Worm (Caenorhabditis elegans) whole organism, L1 larva: ENCODE results near the gene ins-8.

Source experiments
- C16A3.4 ChIP-seq: fragments of 150-350 bp; optimal IDR thresholded peaks from 2 replicates; lab custom pipeline; 2014; ENCODE audit warnings: missing biosample characterization, missing genetic modification characterization
- C34B4.2 ChIP-seq: sonication (generic microtip); optimal IDR thresholded peaks from 2 replicates; lab custom pipeline; 2017; ENCODE audit warnings: mild to moderate bottlenecking, missing genetic modification characterization, missing compliant biosample characterization
- F16B12.6 ChIP-seq: fragments of 150-350 bp; optimal IDR thresholded peaks from 2 replicates; lab custom pipeline; 2014; ENCODE audit warnings: missing biosample characterization, missing genetic modification characterization
- aly-2 ChIP-seq: fragments of 150-350 bp; optimal IDR thresholded peaks from 2 replicates; lab custom pipeline; 2014; ENCODE audit warnings: missing biosample characterization, missing genetic modification characterization
- ama-1 ChIP-seq: fragments of 150-350 bp; optimal IDR thresholded peaks from 2 replicates; lab custom pipeline; 2014
- ceh-63 ChIP-seq: fragments of 200-800 bp; sonication (Bioruptor generic); optimal IDR thresholded peaks from 2 replicates; lab custom pipeline; 2018; ENCODE audit warnings: mild to moderate bottlenecking, missing genetic modification characterization, missing compliant biosample characterization
- ceh-8 ChIP-seq: fragments of 200-800 bp; sonication (Bioruptor generic); optimal IDR thresholded peaks from 2 replicates; lab custom pipeline; 2018; ENCODE audit warnings: mild to moderate bottlenecking, missing genetic modification characterization, moderate library complexity, missing compliant biosample characterization
- ceh-82 ChIP-seq, 3 experiments: fragments of 150-350 bp in 1 of 3; sonication (generic microtip) in 2 of 3; optimal IDR thresholded peaks; 2 replicates each; lab custom pipeline; 2014 to 2017; ENCODE audit warnings: missing biosample characterization in 3 of 3, missing genetic modification characterization in 3 of 3
- ceh-88 ChIP-seq: fragments of 200-800 bp; sonication (Bioruptor generic); IDR thresholded peaks from 2 replicates; pipeline ENCODE4 v1.3.6; 2022; ENCODE audit warnings: missing genetic modification characterization, missing compliant biosample characterization
- ces-1 ChIP-seq: fragments of 150-350 bp; optimal IDR thresholded peaks from 2 replicates; lab custom pipeline; 2014; ENCODE audit warnings: missing biosample characterization, missing genetic modification reagents, missing genetic modification characterization
- dpl-1 ChIP-seq, 3 experiments: fragments of 150-350 bp in 2 of 3; sonication (generic microtip) in 1 of 3; optimal IDR thresholded peaks; 2 replicates each; lab custom pipeline; 2014 to 2017; ENCODE audit warnings: missing biosample characterization in 3 of 3, missing genetic modification characterization in 3 of 3, missing genetic modification reagents in 3 of 3
- dsc-1 ChIP-seq: sonication (generic microtip); optimal IDR thresholded peaks from 2 replicates; lab custom pipeline; 2016; ENCODE audit warnings: mild to moderate bottlenecking, missing genetic modification characterization, missing compliant biosample characterization
- efl-1 ChIP-seq, 4 experiments: fragments of 150-350 bp; optimal IDR thresholded peaks in 3 of 4; peaks in 1 of 4; 1 replicate in 1 of 4; 2 replicates in 3 of 4; lab custom pipeline; 2014; ENCODE audit warnings: missing biosample characterization in 2 of 4, missing genetic modification characterization in 2 of 4, missing genetic modification reagents in 2 of 4
- egl-13 ChIP-seq: sonication (generic microtip); optimal IDR thresholded peaks from 2 replicates; lab custom pipeline; 2016; ENCODE audit warnings: missing genotype, missing genetic modification reagents, missing genetic modification characterization, missing compliant biosample characterization
- elt-3 ChIP-seq, 6 experiments: fragments of 150-350 bp in 1 of 6; sonication (generic microtip); optimal IDR thresholded peaks; 2 replicates each; lab custom pipeline; 2017 to 2018; ENCODE audit warnings: missing biosample characterization in 6 of 6, missing genetic modification characterization in 6 of 6, inconsistent platforms in 1 of 6
- fkh-10 ChIP-seq: sonication (generic microtip); optimal IDR thresholded peaks from 2 replicates; lab custom pipeline; 2017; ENCODE audit warnings: missing biosample characterization, missing genetic modification reagents, missing genetic modification characterization
- grh-1 ChIP-seq: fragments of 200-800 bp; sonication (Bioruptor generic); IDR thresholded peaks from 2 replicates; pipeline ENCODE4 v1.3.6; 2022; ENCODE audit warnings: missing genetic modification reagents, missing genetic modification characterization, missing compliant biosample characterization
- hlh-17 ChIP-seq: fragments of 200-800 bp; sonication (Bioruptor generic); optimal IDR thresholded peaks from 2 replicates; lab custom pipeline; 2018; ENCODE audit warnings: missing genetic modification characterization, mild to moderate bottlenecking, missing compliant biosample characterization, moderate library complexity, borderline replicate concordance
- isw-1 ChIP-seq: fragments of 200-800 bp; sonication (Bioruptor generic); IDR thresholded peaks from 2 replicates; pipeline ENCODE4 v1.3.6; 2022; ENCODE audit warnings: missing genetic modification characterization, missing compliant biosample characterization
- jun-1 ChIP-seq: fragments of 150-350 bp; optimal IDR thresholded peaks from 2 replicates; lab custom pipeline; 2014; ENCODE audit warnings: missing biosample characterization, missing genetic modification reagents, missing genetic modification characterization
- lin-13 ChIP-seq: fragments of 150-350 bp; optimal IDR thresholded peaks from 2 replicates; lab custom pipeline; 2014; ENCODE audit warnings: missing biosample characterization, missing genetic modification reagents, missing genetic modification characterization
- lin-35 ChIP-seq, 2 experiments: fragments of 150-350 bp; optimal IDR thresholded peaks; 2 replicates each; lab custom pipeline; 2014; ENCODE audit warnings: missing biosample characterization in 2 of 2, missing genetic modification characterization in 2 of 2, missing genetic modification reagents in 2 of 2
- lsy-2 ChIP-seq, 2 experiments: fragments of 150-350 bp; optimal IDR thresholded peaks; 2 replicates each; lab custom pipeline; 2014; ENCODE audit warnings: missing biosample characterization in 2 of 2, missing genetic modification characterization in 2 of 2
- mab-9 ChIP-seq: fragments of 200-800 bp; sonication (Bioruptor generic); IDR thresholded peaks from 2 replicates; pipeline ENCODE4 v1.3.6; 2022; ENCODE audit warnings: missing genetic modification reagents, missing genetic modification characterization, missing compliant biosample characterization
- mef-2 ChIP-seq: fragments of 150-350 bp; optimal IDR thresholded peaks from 2 replicates; lab custom pipeline; 2014; ENCODE audit warnings: missing biosample characterization, missing genetic modification characterization
- mep-1 ChIP-seq: fragments of 150-350 bp; optimal IDR thresholded peaks from 2 replicates; lab custom pipeline; 2014; ENCODE audit warnings: missing biosample characterization, missing genetic modification characterization
- nhr-12 ChIP-seq: sonication (generic microtip); optimal IDR thresholded peaks from 2 replicates; lab custom pipeline; 2017; ENCODE audit warnings: missing biosample characterization, missing genetic modification characterization
- nhr-19 ChIP-seq: fragments of 200-800 bp; sonication (Bioruptor generic); conservative IDR thresholded peaks from 2 replicates; pipeline ENCODE4 v1.3.6; 2022; ENCODE audit warnings: missing genetic modification characterization, missing compliant biosample characterization
- nhr-20 ChIP-seq: sonication (generic microtip); optimal IDR thresholded peaks from 2 replicates; lab custom pipeline; 2016; ENCODE audit warnings: mild to moderate bottlenecking, missing genetic modification characterization, missing compliant biosample characterization
- nhr-237 ChIP-seq: fragments of 150-350 bp; optimal IDR thresholded peaks from 2 replicates; lab custom pipeline; 2014; ENCODE audit warnings: missing biosample characterization, missing genetic modification characterization
- nhr-71 ChIP-seq: sonication (generic microtip); optimal IDR thresholded peaks from 2 replicates; lab custom pipeline; 2016; ENCODE audit warnings: mild to moderate bottlenecking, missing genetic modification characterization, moderate library complexity, missing compliant biosample characterization
- nhr-76 ChIP-seq: sonication (generic microtip); optimal IDR thresholded peaks from 2 replicates; lab custom pipeline; 2017; ENCODE audit warnings: missing biosample characterization, missing genetic modification characterization
- nhr-77 ChIP-seq: fragments of 150-350 bp; optimal IDR thresholded peaks from 2 replicates; lab custom pipeline; 2014; ENCODE audit warnings: missing biosample characterization, missing genetic modification characterization
- nhr-85 ChIP-seq: sonication (generic microtip); peaks from one replicate; lab custom pipeline; 2016; ENCODE audit warnings: missing genetic modification characterization, inconsistent platforms, missing compliant biosample characterization
- nhr-90 ChIP-seq: sonication (generic microtip); optimal IDR thresholded peaks from 2 replicates; lab custom pipeline; 2016; ENCODE audit warnings: mild to moderate bottlenecking, missing genetic modification characterization, missing compliant biosample characterization; ENCODE audit not compliant: poor library complexity
- pag-3 ChIP-seq: sonication (generic microtip); optimal IDR thresholded peaks from 2 replicates; lab custom pipeline; 2017; ENCODE audit warnings: missing genetic modification characterization, mild to moderate bottlenecking, missing compliant biosample characterization, antibody characterized with exemption, borderline replicate concordance; ENCODE audit not compliant: insufficient read depth
- pax-3 ChIP-seq: fragments of 200-800 bp; sonication (Bioruptor generic); optimal IDR thresholded peaks from 2 replicates; lab custom pipeline; 2018; ENCODE audit warnings: mild to moderate bottlenecking, missing genetic modification characterization, moderate library complexity, missing compliant biosample characterization
- skn-1 ChIP-seq: fragments of 150-350 bp; optimal IDR thresholded peaks from 2 replicates; lab custom pipeline; 2014; ENCODE audit warnings: missing biosample characterization, missing genetic modification characterization
- snpc-4 ChIP-seq: fragments of 150-350 bp; optimal IDR thresholded peaks from 2 replicates; lab custom pipeline; 2014; ENCODE audit warnings: missing biosample characterization, missing genetic modification characterization
- snu-23 ChIP-seq: sonication (generic microtip); optimal IDR thresholded peaks from 2 replicates; lab custom pipeline; 2016; ENCODE audit warnings: missing genetic modification characterization, missing compliant biosample characterization
- sox-4 ChIP-seq: sonication (generic microtip); optimal IDR thresholded peaks from 2 replicates; lab custom pipeline; 2016; ENCODE audit warnings: missing genetic modification characterization, missing compliant biosample characterization
- sup-37 ChIP-seq: fragments of 200-800 bp; sonication (Bioruptor generic); optimal IDR thresholded peaks from 2 replicates; lab custom pipeline; 2018; ENCODE audit warnings: mild to moderate bottlenecking, missing genetic modification characterization, missing compliant biosample characterization
- swsn-7 ChIP-seq: sonication (generic microtip); optimal IDR thresholded peaks from 2 replicates; lab custom pipeline; 2016; ENCODE audit warnings: missing genetic modification characterization, missing compliant biosample characterization
- unc-86 ChIP-seq: sonication (generic microtip); optimal IDR thresholded peaks from 2 replicates; lab custom pipeline; 2016; ENCODE audit warnings: missing genetic modification characterization, missing compliant biosample characterization
- unc-98 ChIP-seq: fragments of 200-800 bp; sonication (Bioruptor generic); IDR thresholded peaks from 2 replicates; pipeline ENCODE4 v1.3.6; 2022; ENCODE audit warnings: missing genetic modification characterization, missing compliant biosample characterization
- zip-4 ChIP-seq: fragments of 200-800 bp; sonication (Bioruptor generic); optimal IDR thresholded peaks from 2 replicates; lab custom pipeline; 2018; ENCODE audit warnings: mild to moderate bottlenecking, missing genetic modification characterization, moderate library complexity, missing compliant biosample characterization
- ztf-4 ChIP-seq: fragments of 150-350 bp; optimal IDR thresholded peaks from 2 replicates; lab custom pipeline; 2014; ENCODE audit warnings: missing biosample characterization, missing genetic modification characterization

ins-8 gene

ce11 chrIV:9709887-9710286, 29.1 kb upstream of the ins-8 start, which contains the start of gene nhr-38:
TSS of gene nhr-38 (plus strand) at chrIV:9710187.
- TF ChIP-seq dsc-1 (tag; lab: Kevin White, UChicago) (peak; percentile 0), skn-1 (tag; lab: Kevin White, UChicago) (no peak)

ce11 chrIV:9709205-9709604, 28.5 kb upstream of the ins-8 start, which contains the start of gene ant-1.3:
TSS of gene ant-1.3 (minus strand) at chrIV:9709305.
- TF ChIP-seq skn-1 (tag; lab: Kevin White, UChicago): no peak
- no peak for TF ChIP-seq nhr-12 (tag; lab: Kevin White, UChicago)
- no peak for TF ChIP-seq ceh-88

ce11 chrIV:9706704-9707197, 26.0 kb upstream of the ins-8 start, which contains the start of the genes dcaf-1 and dph-3:
TSS of gene dcaf-1 (minus strand) at chrIV:9706723.
TSS of gene dph-3 (plus strand) at chrIV:9707147.
- peak; percentile 32 for TF ChIP-seq nhr-20 (tag; lab: Kevin White, UChicago)
- peak; percentile 42 to 55 for TF ChIP-seq efl-1 (optimal IDR thresholded peaks at IDR 0.05; lab: Kevin White, UChicago)
- peak; percentile 55 to 89 for TF ChIP-seq efl-1 (GFP tag; optimal IDR thresholded peaks at IDR 0.05 in 1 of 2; lab: Kevin White, UChicago)
- no peak for TF ChIP-seq nhr-76
- TF ChIP-seq nhr-237: no peak
- TF ChIP-seq jun-1 (tag; lab: Kevin White, UChicago): no peak
- peak; percentile 57 for TF ChIP-seq snu-23
- TF ChIP-seq lin-35 (GFP tag; optimal IDR thresholded peaks at IDR 0.05; lab: Kevin White, UChicago): peak; percentile 50 to 65
- no peak for TF ChIP-seq sox-4 (tag; lab: Kevin White, UChicago)
- TF ChIP-seq swsn-7 (tag; lab: Kevin White, UChicago): peak; percentile 35
- TF ChIP-seq lin-13: no peak
- TF ChIP-seq ceh-63: no peak
- peak in 1 of 6 experiments; percentile 9 for TF ChIP-seq elt-3 (tag; optimal IDR thresholded peaks at IDR 0.05; lab: Kevin White, UChicago)
- no peak for TF ChIP-seq unc-98 (GFP tag; lab: Robert Waterston, UW)
- no peak for TF ChIP-seq ces-1 (GFP tag; lab: Kevin White, UChicago)
- TF ChIP-seq nhr-19 (GFP tag; lab: Robert Waterston, UW): no peak
- TF ChIP-seq nhr-90 (tag; lab: Kevin White, UChicago): peak; percentile 4
- no peak for TF ChIP-seq pax-3 (tag; lab: Kevin White, UChicago)
- no peak for TF ChIP-seq pag-3 (tag; lab: Kevin White, UChicago)
- TF ChIP-seq egl-13 (tag; lab: Kevin White, UChicago): no peak
- peak; percentile 34 to 68 (median 51) for TF ChIP-seq dpl-1 (GFP tag; optimal IDR thresholded peaks at IDR 0.05; lab: Kevin White, UChicago)
- TF ChIP-seq nhr-77: no peak
- TF ChIP-seq sup-37 (GFP tag; lab: Kevin White, UChicago): no peak
- no peak for TF ChIP-seq grh-1 (GFP tag; lab: Robert Waterston, UW)
- TF ChIP-seq skn-1 (tag; lab: Kevin White, UChicago): peak; percentile 45
- no peak for TF ChIP-seq ceh-8 (GFP tag; lab: Kevin White, UChicago)
- TF ChIP-seq mep-1 (tag; lab: Kevin White, UChicago): peak; percentile 73
- TF ChIP-seq mef-2 (tag; lab: Kevin White, UChicago): no peak
- TF ChIP-seq zip-4 (GFP tag; lab: Kevin White, UChicago): no peak
- TF ChIP-seq F16B12.6: peak; percentile 90
- peak; percentile 59 for TF ChIP-seq nhr-71
- no peak for TF ChIP-seq dsc-1 (tag; lab: Kevin White, UChicago)
- no peak for TF ChIP-seq mab-9 (GFP tag; lab: Robert Waterston, UW)
- TF ChIP-seq C34B4.2 (tag; lab: Kevin White, UChicago): no peak
- no peak for TF ChIP-seq snpc-4 (tag; lab: Kevin White, UChicago)
- TF ChIP-seq ama-1 (lab: Kevin White, UChicago): no peak
- peak; percentile 43 for TF ChIP-seq C16A3.4 (tag; lab: Kevin White, UChicago)
- no peak for TF ChIP-seq aly-2 (tag; lab: Kevin White, UChicago)
- TF ChIP-seq ceh-88: no peak
- TF ChIP-seq hlh-17 (GFP tag; lab: Kevin White, UChicago): no peak
- TF ChIP-seq lsy-2 (tag; optimal IDR thresholded peaks at IDR 0.05; lab: Kevin White, UChicago): peak; percentile 96 to 99
- no peak for TF ChIP-seq unc-86 (tag; lab: Kevin White, UChicago)
- TF ChIP-seq nhr-85 (tag; lab: Kevin White, UChicago): no peak
- TF ChIP-seq ztf-4 (tag; lab: Kevin White, UChicago): no peak
- TF ChIP-seq ceh-82 (tag; optimal IDR thresholded peaks at IDR 0.05; lab: Kevin White, UChicago): peak in 2 of 3 experiments; percentile 23 to 35
- TF ChIP-seq fkh-10 (GFP tag; lab: Kevin White, UChicago): no peak
- peak; percentile 17; the same call in 1 of the 2 replicates for TF ChIP-seq isw-1
